Worm (Caenorhabditis elegans) whole organism, L2 larva: ENCODE data around the gene Y27F2A.8.
"Not testable (repeated sequence)": the region's sequence is repeated elsewhere in the genome, so short reads cannot be mapped to it uniquely, and the experiment has no call there.

Experiments
- R02D3.7 ChIP-seq: fragments of 150-350 bp; optimal IDR thresholded peaks from 2 replicates; lab custom pipeline; 2014; ENCODE audit warnings: missing biosample characterization, missing genetic modification characterization
- aly-2 ChIP-seq: fragments of 150-350 bp; optimal IDR thresholded peaks from 2 replicates; lab custom pipeline; 2014; ENCODE audit warnings: missing biosample characterization, missing genetic modification characterization
- mdl-1 ChIP-seq, 2 experiments: fragments of 150-350 bp in 1 of 2; sonication (generic microtip) in 1 of 2; optimal IDR thresholded peaks; 2 replicates each; lab custom pipeline; 2017; ENCODE audit warnings: missing biosample characterization in 2 of 2, missing genetic modification characterization in 2 of 2
- nhr-77 ChIP-seq: fragments of 150-350 bp; optimal IDR thresholded peaks from 2 replicates; lab custom pipeline; 2014; ENCODE audit warnings: missing biosample characterization, missing genetic modification characterization
- skn-1 ChIP-seq: sonication (generic microtip); optimal IDR thresholded peaks from 2 replicates; lab custom pipeline; 2017; ENCODE audit warnings: missing biosample characterization, missing genetic modification characterization
- snpc-4 ChIP-seq: fragments of 150-350 bp; optimal IDR thresholded peaks from 2 replicates; lab custom pipeline; 2014; ENCODE audit warnings: missing biosample characterization, missing genetic modification characterization

DNA sequence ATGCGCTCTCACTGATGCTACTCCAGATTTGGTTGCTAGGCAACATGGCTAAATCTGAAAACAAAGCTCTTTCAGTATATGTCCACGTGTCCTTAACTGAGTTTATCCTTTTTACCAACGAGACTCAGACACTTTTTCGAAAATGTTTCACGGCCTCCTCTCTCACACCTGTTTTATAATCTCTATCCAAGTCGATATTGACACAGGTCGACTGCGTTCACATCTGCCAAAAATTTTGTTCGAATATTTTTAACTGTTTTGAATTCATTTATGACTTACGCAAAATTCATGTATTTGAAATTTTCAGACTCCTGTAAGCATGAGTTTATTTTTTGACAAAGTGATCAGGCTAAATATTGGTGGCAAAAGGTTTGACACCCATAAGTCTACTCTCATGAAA, 32.2 kb downstream of the Y27F2A.8 start, which contains the start of gene ZC239.3:
- not testable (repeated sequence) for TF ChIP-seq aly-2 (tag; lab: Kevin White, UChicago); R02D3.7; nhr-77 (tag; lab: Kevin White, UChicago); snpc-4 (tag; lab: Kevin White, UChicago); mdl-1 (tag; optimal IDR thresholded peaks at IDR 0.05; lab: Kevin White, UChicago); skn-1 (tag; lab: Kevin White, UChicago)
